Worm (Caenorhabditis elegans): ENCODE results near the gene sup-9.

DNA sequence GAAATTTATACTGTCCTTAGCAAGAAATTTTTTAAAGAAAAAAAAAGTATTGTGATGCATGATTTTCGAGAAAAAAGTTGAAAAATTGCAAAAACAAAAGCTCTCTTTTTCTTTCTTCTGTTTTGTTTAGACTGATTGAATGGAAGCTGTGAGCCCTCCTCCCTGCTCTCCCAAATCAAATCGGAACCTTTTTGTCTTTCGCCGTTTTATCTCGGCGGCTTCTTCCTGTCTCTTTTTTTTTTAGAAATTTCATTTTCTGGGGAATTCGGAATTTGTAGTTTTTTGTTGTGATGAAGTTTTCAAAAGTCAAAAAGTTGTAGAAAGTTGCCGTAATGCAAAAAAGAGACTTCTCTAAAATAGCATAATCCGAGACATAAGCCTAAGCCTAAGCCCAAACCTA, 43.8 kb upstream of the sup-9 start:
- TF ChIP-seq tbx-37 (GFP tag; conservative IDR thresholded peaks at IDR 0.05) (no peak), ceh-36 (tag; optimal IDR thresholded peaks at IDR 0.05) (no peak), flt-1 (GFP tag; IDR thresholded peaks at IDR 0.05) (no peak), hnd-1 (tag; optimal IDR thresholded peaks at IDR 0.05) (no peak), hmbx-1 (tag; optimal IDR thresholded peaks at IDR 0.05) (no peak), tbx-11 (GFP tag; IDR thresholded peaks at IDR 0.05) (no peak), ama-1 (optimal IDR thresholded peaks at IDR 0.05) (no peak)
